Fruit fly (Drosophila melanogaster) whole organism, prepupa: ENCODE results near the gene Ns3.

Experiments used
- Blimp-1 ChIP-seq: fragments of 200-800 bp; sonication (Bioruptor generic); optimal IDR thresholded peaks from 3 replicates; lab custom pipeline; 2017; ENCODE audit warnings: missing biosample characterization, missing genetic modification characterization, mild to moderate bottlenecking, moderate library complexity, missing genetic modification reagents
- CG10631 ChIP-seq: fragments of 200-800 bp; sonication (Bioruptor generic); optimal IDR thresholded peaks from 2 replicates; lab custom pipeline; 2016; ENCODE audit warnings: missing biosample characterization, missing genetic modification characterization
- CG11294 ChIP-seq: fragments of 200-800 bp; sonication (Bioruptor generic); IDR thresholded peaks from 2 replicates; pipeline ENCODE4 v1.3.6; 2022; ENCODE audit warnings: missing biosample characterization, missing genetic modification characterization
- CG11762 ChIP-seq: fragments of 200-800 bp; sonication (Bioruptor generic); optimal IDR thresholded peaks from 3 replicates; lab custom pipeline; 2016; ENCODE audit warnings: missing biosample characterization, missing genetic modification characterization; ENCODE audit not compliant: insufficient read depth
- CG11902 ChIP-seq: fragments of 200-800 bp; sonication (Bioruptor generic); optimal IDR thresholded peaks from 3 replicates; lab custom pipeline; 2016; ENCODE audit warnings: missing biosample characterization, missing genetic modification characterization
- CG15336 ChIP-seq: fragments of 200-800 bp; sonication (Bioruptor generic); IDR thresholded peaks from 2 replicates; pipeline ENCODE4 v1.3.6; 2022; ENCODE audit warnings: missing biosample characterization, missing genetic modification characterization
- CG1621 ChIP-seq: fragments of 200-800 bp; sonication (Bioruptor generic); optimal IDR thresholded peaks from 3 replicates; lab custom pipeline; 2018; ENCODE audit warnings: missing biosample characterization, mild to moderate bottlenecking, missing genetic modification characterization
- CG16779 ChIP-seq: fragments of 200-800 bp; sonication (Bioruptor generic); optimal IDR thresholded peaks from 3 replicates; lab custom pipeline; 2017; ENCODE audit warnings: missing biosample characterization, mild to moderate bottlenecking, missing genetic modification characterization
- CG31627 ChIP-seq: fragments of 200-800 bp; sonication (Bioruptor generic); optimal IDR thresholded peaks from 3 replicates; lab custom pipeline; 2016; ENCODE audit warnings: missing biosample characterization, missing genetic modification characterization
- CG32006 ChIP-seq: fragments of 200-800 bp; sonication (Bioruptor generic); optimal IDR thresholded peaks from 3 replicates; lab custom pipeline; 2017; ENCODE audit warnings: missing biosample characterization, mild to moderate bottlenecking, missing genetic modification characterization
- CG34406 ChIP-seq: fragments of 200-800 bp; sonication (Bioruptor generic); optimal IDR thresholded peaks from 3 replicates; lab custom pipeline; 2016; ENCODE audit warnings: missing biosample characterization, missing genetic modification characterization
- CG3919 ChIP-seq: fragments of 200-800 bp; sonication (Bioruptor generic); optimal IDR thresholded peaks from 3 replicates; lab custom pipeline; 2016; ENCODE audit warnings: missing biosample characterization, missing genetic modification characterization
- CG4318 ChIP-seq: fragments of 200-800 bp; sonication (Bioruptor generic); optimal IDR thresholded peaks from 3 replicates; lab custom pipeline; 2017; ENCODE audit warnings: missing biosample characterization, mild to moderate bottlenecking, missing genetic modification characterization
- CG6163 ChIP-seq: fragments of 200-800 bp; sonication (Bioruptor generic); IDR thresholded peaks from 3 replicates; pipeline ENCODE4 v1.3.6; 2022; ENCODE audit warnings: missing biosample characterization, missing genetic modification characterization
- CG6276 ChIP-seq: fragments of 200-800 bp; sonication (Bioruptor generic); optimal IDR thresholded peaks from 2 replicates; lab custom pipeline; 2017; ENCODE audit warnings: missing biosample characterization, mild to moderate bottlenecking, missing genetic modification characterization
- CG6792 ChIP-seq: fragments of 200-800 bp; sonication (Bioruptor generic); optimal IDR thresholded peaks from 3 replicates; lab custom pipeline; 2016; ENCODE audit warnings: missing biosample characterization, missing genetic modification characterization
- CG6808 ChIP-seq: fragments of 200-800 bp; sonication (Bioruptor generic); optimal IDR thresholded peaks from 3 replicates; lab custom pipeline; 2017; ENCODE audit warnings: missing biosample characterization, missing genetic modification characterization, mild to moderate bottlenecking, moderate library complexity, missing genetic modification reagents
- CG6854 ChIP-seq: fragments of 200-800 bp; sonication (Bioruptor generic); optimal IDR thresholded peaks from 2 replicates; lab custom pipeline; 2017; ENCODE audit warnings: missing biosample characterization, mild to moderate bottlenecking, missing genetic modification characterization
- CG8119 ChIP-seq: fragments of 200-800 bp; sonication (Bioruptor generic); IDR thresholded peaks from 3 replicates; pipeline ENCODE4 v1.3.6; 2022; ENCODE audit warnings: missing biosample characterization, missing genetic modification characterization
- CG8319 ChIP-seq: fragments of 200-800 bp; sonication (Bioruptor generic); optimal IDR thresholded peaks from 3 replicates; lab custom pipeline; 2016; ENCODE audit warnings: missing biosample characterization, missing genetic modification characterization
- Eip75B ChIP-seq: fragments of 200-800 bp; sonication (Bioruptor generic); optimal IDR thresholded peaks from 3 replicates; lab custom pipeline; 2016; ENCODE audit warnings: missing biosample characterization, missing genetic modification characterization
- Eip78C ChIP-seq: fragments of 200-800 bp; sonication (Bioruptor generic); peaks from one replicate; lab custom pipeline; 2016; ENCODE audit warnings: missing biosample characterization, missing genetic modification characterization
- Eip93F ChIP-seq: fragments of 200-800 bp; sonication (Bioruptor generic); optimal IDR thresholded peaks from 2 replicates; lab custom pipeline; 2016; ENCODE audit warnings: missing biosample characterization, mild to moderate bottlenecking, missing genetic modification characterization
- Ets21C ChIP-seq: fragments of 200-800 bp; sonication (Bioruptor generic); optimal IDR thresholded peaks from 3 replicates; lab custom pipeline; 2016; ENCODE audit warnings: missing biosample characterization, missing genetic modification characterization
- Ets96B ChIP-seq: fragments of 200-800 bp; optimal IDR thresholded peaks from 2 replicates; lab custom pipeline; 2019; ENCODE audit warnings: missing biosample characterization, mild to moderate bottlenecking, missing genetic modification characterization, moderate library complexity
- Hr38 ChIP-seq: sonication (Bioruptor generic); optimal IDR thresholded peaks from 2 replicates; lab custom pipeline; 2016; ENCODE audit warnings: missing biosample characterization, missing genetic modification characterization
- Hr39 ChIP-seq: fragments of 200-800 bp; sonication (Bioruptor generic); optimal IDR thresholded peaks from 2 replicates; lab custom pipeline; 2016; ENCODE audit warnings: missing biosample characterization, missing genetic modification characterization
- Lpt ChIP-seq: fragments of 200-800 bp; sonication (Bioruptor generic); optimal IDR thresholded peaks from 3 replicates; lab custom pipeline; 2016; ENCODE audit warnings: missing biosample characterization, missing genetic modification characterization
- Met ChIP-seq: fragments of 200-800 bp; sonication (Bioruptor generic); optimal IDR thresholded peaks from 3 replicates; lab custom pipeline; 2016; ENCODE audit warnings: missing biosample characterization, missing genetic modification characterization
- OdsH ChIP-seq: fragments of 200-800 bp; sonication (Bioruptor generic); optimal IDR thresholded peaks from 3 replicates; lab custom pipeline; 2016; ENCODE audit warnings: missing biosample characterization, missing genetic modification characterization
- Smox ChIP-seq: fragments of 200-800 bp; sonication (Bioruptor generic); optimal IDR thresholded peaks from 3 replicates; lab custom pipeline; 2016; ENCODE audit warnings: missing biosample characterization, missing genetic modification characterization
- Sox102F ChIP-seq: fragments of 200-800 bp; sonication (Bioruptor generic); optimal IDR thresholded peaks from 2 replicates; lab custom pipeline; 2016; ENCODE audit warnings: missing biosample characterization, mild to moderate bottlenecking, missing genetic modification characterization
- Sox15 ChIP-seq: fragments of 200-800 bp; sonication (Bioruptor generic); optimal IDR thresholded peaks from 3 replicates; lab custom pipeline; 2016; ENCODE audit warnings: missing biosample characterization, missing genetic modification characterization
- achi ChIP-seq: fragments of 200-800 bp; sonication (Bioruptor generic); optimal IDR thresholded peaks from 3 replicates; lab custom pipeline; 2016; ENCODE audit warnings: missing biosample characterization, missing genetic modification characterization
- acj6 ChIP-seq: fragments of 200-800 bp; sonication (Bioruptor generic); optimal IDR thresholded peaks from 3 replicates; lab custom pipeline; 2016; ENCODE audit warnings: missing biosample characterization, missing genetic modification characterization
- cyc ChIP-seq: fragments of 200-800 bp; sonication (Bioruptor generic); optimal IDR thresholded peaks from 3 replicates; lab custom pipeline; 2016; ENCODE audit warnings: missing biosample characterization, missing genetic modification characterization
- dac ChIP-seq: fragments of 200-800 bp; sonication (Bioruptor generic); optimal IDR thresholded peaks from 2 replicates; lab custom pipeline; 2017; ENCODE audit warnings: missing biosample characterization, mild to moderate bottlenecking, missing genetic modification characterization
- eg ChIP-seq: fragments of 200-800 bp; sonication (Bioruptor generic); IDR thresholded peaks from 3 replicates; pipeline ENCODE4 v1.3.6; 2022; ENCODE audit warnings: missing biosample characterization, missing genetic modification characterization
- esn ChIP-seq: fragments of 200-800 bp; sonication (Bioruptor generic); optimal IDR thresholded peaks from 2 replicates; lab custom pipeline; 2016; ENCODE audit warnings: missing biosample characterization, mild to moderate bottlenecking, missing genetic modification characterization, moderate library complexity
- fd59A ChIP-seq: fragments of 200-800 bp; sonication (Bioruptor generic); optimal IDR thresholded peaks from 2 replicates; lab custom pipeline; 2017; ENCODE audit warnings: missing biosample characterization, mild to moderate bottlenecking, missing genetic modification characterization, missing genetic modification reagents
- fd85E ChIP-seq: fragments of 200-800 bp; sonication (Bioruptor generic); optimal IDR thresholded peaks from 3 replicates; lab custom pipeline; 2016; ENCODE audit warnings: missing biosample characterization, missing genetic modification characterization
- fkh ChIP-seq: fragments of 200-800 bp; sonication (Bioruptor generic); optimal IDR thresholded peaks from 3 replicates; lab custom pipeline; 2017; ENCODE audit warnings: missing biosample characterization, mild to moderate bottlenecking, missing genetic modification characterization, moderate library complexity
- lz ChIP-seq: fragments of 200-800 bp; sonication (Bioruptor generic); optimal IDR thresholded peaks from 3 replicates; lab custom pipeline; 2016; ENCODE audit warnings: missing biosample characterization, missing genetic modification characterization
- net ChIP-seq: fragments of 200-800 bp; sonication (Bioruptor generic); optimal IDR thresholded peaks from 3 replicates; lab custom pipeline; 2016; ENCODE audit warnings: missing biosample characterization, missing genetic modification characterization
- pdm3 ChIP-seq: fragments of 200-800 bp; sonication (Bioruptor generic); optimal IDR thresholded peaks from 3 replicates; lab custom pipeline; 2016; ENCODE audit warnings: missing biosample characterization, missing genetic modification characterization
- salr ChIP-seq, 2 experiments: fragments of 200-800 bp; sonication (Bioruptor generic); optimal IDR thresholded peaks; 3 replicates each; lab custom pipeline; 2016 to 2018; ENCODE audit warnings: missing biosample characterization in 2 of 2, missing genetic modification characterization in 2 of 2, mild to moderate bottlenecking in 1 of 2
- spab ChIP-seq: fragments of 200-800 bp; sonication (Bioruptor generic); optimal IDR thresholded peaks from 2 replicates; lab custom pipeline; 2017; ENCODE audit warnings: missing biosample characterization, mild to moderate bottlenecking, missing genetic modification characterization, missing genetic modification reagents
- ss ChIP-seq, 2 experiments: fragments of 200-800 bp; sonication (Bioruptor generic); optimal IDR thresholded peaks; 2 replicates in 1 of 2; 3 replicates in 1 of 2; lab custom pipeline; 2017 to 2018; ENCODE audit warnings: mild to moderate bottlenecking in 2 of 2, missing biosample characterization in 2 of 2, missing genetic modification characterization in 2 of 2, moderate library complexity in 1 of 2
- svp ChIP-seq: fragments of 200-800 bp; sonication (Bioruptor generic); peaks from one replicate; lab custom pipeline; 2016; ENCODE audit warnings: missing biosample characterization, missing genetic modification characterization
- topi ChIP-seq: fragments of 200-800 bp; sonication (Bioruptor generic); optimal IDR thresholded peaks from 3 replicates; lab custom pipeline; 2016; ENCODE audit warnings: missing biosample characterization, missing genetic modification characterization
- vri ChIP-seq: fragments of 200-800 bp; sonication (Bioruptor generic); optimal IDR thresholded peaks from 3 replicates; lab custom pipeline; 2016; ENCODE audit warnings: missing biosample characterization, mild to moderate bottlenecking, missing genetic modification characterization

The Ns3 gene

dm6 chrX:1478276-1479122 is 14.5 kb upstream of the Ns3 start, which contains the start of gene rush:
Gene rush, plus strand, starts transcription at chrX:1478552.
- TF ChIP-seq salr (GFP tag; optimal IDR thresholded peaks at IDR 0.05; lab: Kevin White, UChicago) (no peak), lz (GFP tag; lab: Kevin White, UChicago) (peak; percentile 30), Hr39 (GFP tag; lab: Kevin White, UChicago) (peak; percentile 57), CG6792 (GFP tag; lab: Kevin White, UChicago) (peak; percentile 13), CG10631 (GFP tag; lab: Kevin White, UChicago) (no peak), OdsH (GFP tag; lab: Kevin White, UChicago) (peak; percentile 48), CG11294 (GFP tag; lab: Robert Waterston, UW) (no peak), Lpt (no peak), CG15336 (GFP tag; lab: Robert Waterston, UW) (0 out of 2 replicates have a peak, but pooled peaks have one; percentile 16), CG32006 (GFP tag; lab: Kevin White, UChicago) (peak; percentile 34), Eip93F (GFP tag; lab: Kevin White, UChicago) (no peak), pdm3 (GFP tag; lab: Kevin White, UChicago) (no peak), fd59A (GFP tag; lab: Kevin White, UChicago) (no peak), esn (GFP tag; lab: Kevin White, UChicago) (peak; percentile 36), Ets21C (GFP tag; lab: Kevin White, UChicago) (peak; percentile 32), spab (GFP tag; lab: Kevin White, UChicago) (no peak), achi (GFP tag; lab: Kevin White, UChicago) (peak; percentile 28), Met (GFP tag; lab: Kevin White, UChicago) (no peak), net (GFP tag; lab: Kevin White, UChicago) (peak; percentile 18), Blimp-1 (GFP tag; lab: Kevin White, UChicago) (no peak), vri (no peak), Ets96B (tag; lab: Kevin White, UChicago) (no peak), Sox15 (GFP tag; lab: Kevin White, UChicago) (no peak), acj6 (GFP tag; lab: Kevin White, UChicago) (peak; percentile 44), Hr38 (GFP tag; lab: Kevin White, UChicago) (no peak), CG34406 (GFP tag; lab: Kevin White, UChicago) (peak; percentile 7), CG6808 (GFP tag; lab: Kevin White, UChicago) (peak; percentile 19), CG6276 (GFP tag; lab: Kevin White, UChicago) (no peak), CG11762 (no peak), CG1621 (tag; lab: Kevin White, UChicago) (no peak), CG4318 (GFP tag; lab: Kevin White, UChicago) (no peak), svp (GFP tag; lab: Kevin White, UChicago) (no peak), CG6854 (GFP tag; lab: Kevin White, UChicago) (no peak), Smox (GFP tag; lab: Kevin White, UChicago) (peak; percentile 32), dac (peak; percentile 2), eg (GFP tag; lab: Robert Waterston, UW) (peak; percentile 36; the same call in 1 of the 3 replicates), Eip75B (GFP tag; lab: Kevin White, UChicago) (peak; percentile 25), ss (GFP tag; optimal IDR thresholded peaks at IDR 0.05; lab: Kevin White, UChicago) (peak in 1 of 2 experiments; percentile 15), CG3919 (GFP tag; lab: Kevin White, UChicago) (peak; percentile 11), CG31627 (GFP tag; lab: Kevin White, UChicago) (peak; percentile 51), cyc (GFP tag; lab: Kevin White, UChicago) (peak; percentile 24), CG16779 (no peak), CG8319 (GFP tag; lab: Kevin White, UChicago) (no peak), fkh (GFP tag; lab: Kevin White, UChicago) (peak; percentile 46), CG11902 (GFP tag; lab: Kevin White, UChicago) (peak; percentile 17), topi (peak; percentile 44), fd85E (GFP tag; lab: Kevin White, UChicago) (no peak), CG6163 (GFP tag; lab: Robert Waterston, UW) (0 out of 3 replicates have a peak, but pooled peaks have one; percentile 41), CG8119 (GFP tag; lab: Robert Waterston, UW) (no peak), Sox102F (no peak), Eip78C (GFP tag; lab: Kevin White, UChicago) (peak; percentile 70)
